Fruit fly (Drosophila melanogaster): ENCODE results near the gene CG46383.

The CG46383 gene

DNA sequence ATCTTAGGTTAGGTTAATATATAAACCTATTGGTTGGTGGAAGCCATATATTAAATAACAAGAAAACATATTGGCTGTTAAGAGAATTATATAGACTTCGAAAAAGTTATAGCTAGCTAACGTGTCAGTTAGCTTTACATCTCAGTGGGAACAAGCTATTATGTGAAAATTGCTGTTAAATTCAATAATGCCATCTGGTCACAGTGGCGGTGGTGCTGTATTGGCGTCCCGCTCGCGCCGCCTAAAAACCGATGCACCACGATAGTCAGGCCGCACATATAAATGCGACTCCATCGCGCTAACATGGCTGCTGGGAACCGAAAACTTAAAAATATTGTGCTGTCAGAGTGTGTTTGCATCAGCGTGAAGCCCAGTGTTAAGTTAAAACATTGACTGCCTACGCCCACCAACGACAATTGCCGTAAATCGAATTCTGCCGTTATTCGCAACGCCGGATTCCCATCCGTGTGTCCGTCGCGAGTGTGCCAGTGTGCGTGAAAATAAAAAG lies 22.3 kb upstream of the CG46383 start, which contains the start of gene Hel89B (continued):
- no peak for TF ChIP-seq CG3847 (GFP tag; IDR thresholded peaks at IDR 0.05)
- no peak for TF ChIP-seq Side (GFP tag; optimal IDR thresholded peaks at IDR 0.05)
- TF ChIP-seq CG18764 (GFP tag; optimal IDR thresholded peaks at IDR 0.05): peak; percentile 51
- peak; percentile 5 for TF ChIP-seq CG33557 (GFP tag; optimal IDR thresholded peaks at IDR 0.05)
- no peak for TF ChIP-seq yki (optimal IDR thresholded peaks at IDR 0.05)
- no peak for TF ChIP-seq CG34376 (GFP tag; optimal IDR thresholded peaks at IDR 0.05)
- no peak for TF ChIP-seq CG42726 (GFP tag; IDR thresholded peaks at IDR 0.05; ENCODE audit: partially characterized antibody)
- no peak for TF ChIP-seq CG17612 (GFP tag; IDR thresholded peaks at IDR 0.05)
- peak; percentile 65 for TF ChIP-seq CG10654 (GFP tag; optimal IDR thresholded peaks at IDR 0.05)
- no peak for TF ChIP-seq tgo (GFP tag; IDR thresholded peaks at IDR 0.05)
- TF ChIP-seq luna (GFP tag; optimal IDR thresholded peaks at IDR 0.05): no peak
- no peak for TF ChIP-seq ap (GFP tag; IDR thresholded peaks at IDR 0.05)
- TF ChIP-seq dati (GFP tag; IDR thresholded peaks at IDR 0.05): no peak
- peak; percentile 76 for TF ChIP-seq pho (GFP tag; optimal IDR thresholded peaks at IDR 0.05)
- TF ChIP-seq CG12391 (tag; optimal IDR thresholded peaks at IDR 0.05): peak; percentile 87
- TF ChIP-seq Taf1 (GFP tag; IDR thresholded peaks at IDR 0.05): no peak
- no peak for TF ChIP-seq CG16779 (GFP tag; IDR thresholded peaks at IDR 0.05)
- TF ChIP-seq CG15514 (GFP tag; optimal IDR thresholded peaks at IDR 0.05): peak; percentile 31
- no peak for TF ChIP-seq Aef1 (GFP tag; IDR thresholded peaks at IDR 0.05)
- TF ChIP-seq CG2120 (GFP tag; optimal IDR thresholded peaks at IDR 0.05): peak; percentile 83
- peak; percentile 47 for TF ChIP-seq CG13624 (GFP tag; optimal IDR thresholded peaks at IDR 0.05)
- peak; percentile 68 for TF ChIP-seq CG17829 (tag; optimal IDR thresholded peaks at IDR 0.05)
- TF ChIP-seq CG9727 (GFP tag; optimal IDR thresholded peaks at IDR 0.05): peak; percentile 19
- TF ChIP-seq CG4282 (GFP tag; optimal IDR thresholded peaks at IDR 0.05): no peak
- no peak for TF ChIP-seq CG11247 (GFP tag; IDR thresholded peaks at IDR 0.05)
- TF ChIP-seq CG5245 (GFP tag; optimal IDR thresholded peaks at IDR 0.05): peak; percentile 38
- TF ChIP-seq slou (GFP tag; optimal IDR thresholded peaks at IDR 0.05): peak; percentile 42
- TF ChIP-seq Elba2 (GFP tag; optimal IDR thresholded peaks at IDR 0.05): peak; percentile 47
- TF ChIP-seq Neu2 (GFP tag; optimal IDR thresholded peaks at IDR 0.05; ENCODE audit: borderline replicate concordance): no peak
- no peak for TF ChIP-seq sna (GFP tag; IDR thresholded peaks at IDR 0.05; ENCODE audit: partially characterized antibody)
- TF ChIP-seq PHDP (tag; optimal IDR thresholded peaks at IDR 0.05): peak; percentile 35
- TF ChIP-seq pros (GFP tag; optimal IDR thresholded peaks at IDR 0.05): no peak
- no peak for TF ChIP-seq wek (GFP tag; optimal IDR thresholded peaks at IDR 0.05)
- peak; percentile 70 for TF ChIP-seq dmrt11E (tag; optimal IDR thresholded peaks at IDR 0.05)
- no peak for TF ChIP-seq Dp (GFP tag; optimal IDR thresholded peaks at IDR 0.05)
- no peak for TF ChIP-seq Dbx (GFP tag; IDR thresholded peaks at IDR 0.05)
- no peak for TF ChIP-seq CHES-1-like (GFP tag; optimal IDR thresholded peaks at IDR 0.05)
- peak; percentile 80 for TF ChIP-seq Xbp1 (GFP tag; optimal IDR thresholded peaks at IDR 0.05)
- TF ChIP-seq onecut (GFP tag; IDR thresholded peaks at IDR 0.05): peak; percentile 36
- TF ChIP-seq CG8944 (GFP tag; optimal IDR thresholded peaks at IDR 0.05): peak; percentile 76
- TF ChIP-seq Gsc (GFP tag; IDR thresholded peaks at IDR 0.05): no peak
- TF ChIP-seq ken (GFP tag; IDR thresholded peaks at IDR 0.05): no peak
- peak; percentile 84 for TF ChIP-seq gem (tag; optimal IDR thresholded peaks at IDR 0.05)
- no peak for TF ChIP-seq usp (GFP tag; optimal IDR thresholded peaks at IDR 0.05)
- TF ChIP-seq Sry-β (GFP tag; optimal IDR thresholded peaks at IDR 0.05): peak; percentile 45
- TF ChIP-seq CG31365 (tag; optimal IDR thresholded peaks at IDR 0.05): no peak
- no peak for TF ChIP-seq H15 (GFP tag; IDR thresholded peaks at IDR 0.05)
- no peak for TF ChIP-seq CTCF (GFP tag; optimal IDR thresholded peaks at IDR 0.05)
- TF ChIP-seq tin (GFP tag; optimal IDR thresholded peaks at IDR 0.05): peak; percentile 63
- TF ChIP-seq zen (tag; optimal IDR thresholded peaks at IDR 0.05): peak; percentile 73
- TF ChIP-seq en (GFP tag; optimal IDR thresholded peaks at IDR 0.05): no peak
- peak; percentile 23 for TF ChIP-seq CG30431 (GFP tag; optimal IDR thresholded peaks at IDR 0.05)
- no peak for TF ChIP-seq nom (GFP tag; optimal IDR thresholded peaks at IDR 0.05)

Measured in whole organism, embryonic.